Fruit fly (Drosophila melanogaster) whole organism: ENCODE measurements around the gene kraken.

ENCODE experiments used
- CG8478 ChIP-seq: fragments of >200 bp; optimal IDR thresholded peaks from 2 replicates; lab custom pipeline; 2018; ENCODE audit warnings: inconsistent platforms
- Dll ChIP-seq: fragments of >200 bp; optimal IDR thresholded peaks from 2 replicates; lab custom pipeline; 2017
- EcR ChIP-seq, 2 experiments: fragments of >200 bp; optimal IDR thresholded peaks; 2 replicates each; lab custom pipeline; 2017; ENCODE audit warnings: missing biosample characterization in 2 of 2, missing genetic modification characterization in 2 of 2, missing genetic modification reagents in 2 of 2
- pan ChIP-seq: fragments of >200 bp; optimal IDR thresholded peaks from 2 replicates; lab custom pipeline; 2017
- psq ChIP-seq: fragments of >200 bp; optimal IDR thresholded peaks from 2 replicates; lab custom pipeline; 2017
- usp ChIP-seq: fragments of >200 bp; optimal IDR thresholded peaks from 2 replicates; lab custom pipeline; 2017; ENCODE audit warnings: missing biosample characterization, missing genetic modification characterization, mixed read lengths

kraken gene

dm6 chr2L:846167-846868, 6.2 kb upstream of the kraken start:
- no peak for TF ChIP-seq Dll (lab: Kevin White, UChicago)
- TF ChIP-seq psq: no peak
- no peak for TF ChIP-seq usp (GFP tag; lab: Kevin White, UChicago)
- TF ChIP-seq EcR (GFP tag; optimal IDR thresholded peaks at IDR 0.05; lab: Kevin White, UChicago): no peak
- TF ChIP-seq pan (lab: Kevin White, UChicago): no peak
- no peak for TF ChIP-seq CG8478 (lab: Kevin White, UChicago)

- TF ChIP-seq Dll (lab: Kevin White, UChicago) (no peak), pan (lab: Kevin White, UChicago) (no peak), usp (GFP tag; lab: Kevin White, UChicago) (no peak)
Observed at dm6 chr2L:847189-847987, 5.2 kb upstream of the kraken start.

DNA sequence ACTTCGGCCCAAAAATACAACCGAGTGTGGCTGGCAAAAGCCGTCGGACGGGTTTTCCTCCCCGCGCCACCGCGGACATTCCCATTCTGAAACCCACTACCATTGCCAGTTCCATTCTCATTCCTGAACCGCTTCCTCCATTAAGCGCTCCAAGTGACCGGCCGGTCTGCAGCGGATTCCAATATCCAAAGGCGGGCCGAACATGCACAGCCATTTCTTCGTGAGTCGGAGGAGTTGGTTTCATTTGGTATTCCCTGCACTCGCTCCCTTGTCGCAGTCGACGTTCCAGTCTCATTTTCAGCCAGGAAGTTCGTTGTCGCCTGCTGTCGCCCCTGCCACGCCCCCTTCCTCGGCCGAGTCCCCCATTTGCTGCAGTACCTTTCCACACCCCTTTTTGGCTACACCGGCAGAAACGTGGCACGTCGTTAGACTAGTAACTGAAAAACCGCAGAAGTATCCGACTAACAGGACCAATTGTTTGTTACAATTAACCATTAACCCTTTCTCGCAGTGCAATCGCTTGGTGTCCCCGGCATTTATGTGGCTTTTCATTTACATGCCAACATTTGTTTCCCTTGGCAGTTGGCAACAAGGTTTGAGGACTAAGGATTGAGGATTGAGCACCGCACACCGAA, 4.5 kb upstream of the kraken start:
- TF ChIP-seq CG8478 (lab: Kevin White, UChicago): no peak
- no peak for TF ChIP-seq EcR (GFP tag; optimal IDR thresholded peaks at IDR 0.05; lab: Kevin White, UChicago)
- no peak for TF ChIP-seq usp (GFP tag; lab: Kevin White, UChicago)
- TF ChIP-seq Dll (lab: Kevin White, UChicago): no peak
- TF ChIP-seq pan (lab: Kevin White, UChicago): no peak
- no peak for TF ChIP-seq psq

DNA sequence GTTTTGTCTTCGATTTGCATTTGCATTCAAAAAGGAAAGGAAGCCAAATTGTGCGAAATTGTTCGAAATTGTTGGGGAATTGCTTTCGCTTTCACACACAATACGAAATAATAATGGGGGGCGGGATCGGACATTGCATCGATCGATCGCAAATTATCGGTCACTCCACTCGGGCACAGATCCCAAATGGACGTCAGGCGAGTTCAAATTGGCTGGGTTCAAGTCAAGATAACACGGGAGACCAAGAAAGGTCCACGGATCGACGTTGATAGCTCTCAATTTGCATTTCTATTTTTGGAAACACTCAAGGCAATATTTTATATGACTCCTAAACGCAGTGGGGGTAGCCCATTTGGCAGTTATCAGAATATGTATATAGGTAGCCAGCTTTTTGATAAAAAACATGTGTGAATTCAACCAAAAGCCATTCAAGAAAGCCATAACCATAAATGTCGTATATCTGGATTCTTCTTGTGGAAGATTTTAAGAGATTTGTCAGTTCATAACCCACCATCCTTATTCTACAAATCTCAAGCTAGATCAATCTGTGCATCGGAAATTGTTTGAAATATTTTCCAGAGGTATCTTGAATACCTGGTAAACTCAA, 3.3 kb upstream of the kraken start:
- TF ChIP-seq pan (lab: Kevin White, UChicago) (no peak), EcR (GFP tag; optimal IDR thresholded peaks at IDR 0.05; lab: Kevin White, UChicago) (no peak), Dll (lab: Kevin White, UChicago) (no peak), psq (no peak), CG8478 (lab: Kevin White, UChicago) (no peak), usp (GFP tag; lab: Kevin White, UChicago) (no peak)

- TF ChIP-seq Dll (lab: Kevin White, UChicago) (no peak), CG8478 (lab: Kevin White, UChicago) (no peak), EcR (GFP tag; optimal IDR thresholded peaks at IDR 0.05; lab: Kevin White, UChicago) (no peak), psq (no peak), usp (GFP tag; lab: Kevin White, UChicago) (no peak), pan (lab: Kevin White, UChicago) (no peak)
Observed at dm6 chr2L:849787-850512, 2.6 kb upstream of the kraken start.

- no peak for TF ChIP-seq EcR (GFP tag; optimal IDR thresholded peaks at IDR 0.05; lab: Kevin White, UChicago)
- no peak for TF ChIP-seq CG8478 (lab: Kevin White, UChicago)
- TF ChIP-seq psq: no peak
- TF ChIP-seq usp (GFP tag; lab: Kevin White, UChicago): no peak
- TF ChIP-seq pan (lab: Kevin White, UChicago): no peak
- TF ChIP-seq Dll (lab: Kevin White, UChicago): no peak
Observed at dm6 chr2L:850727-851257, 1.8 kb upstream of the kraken start, which contains the start of gene drongo. drongo (minus strand) TSS chr2L:851071.

DNA sequence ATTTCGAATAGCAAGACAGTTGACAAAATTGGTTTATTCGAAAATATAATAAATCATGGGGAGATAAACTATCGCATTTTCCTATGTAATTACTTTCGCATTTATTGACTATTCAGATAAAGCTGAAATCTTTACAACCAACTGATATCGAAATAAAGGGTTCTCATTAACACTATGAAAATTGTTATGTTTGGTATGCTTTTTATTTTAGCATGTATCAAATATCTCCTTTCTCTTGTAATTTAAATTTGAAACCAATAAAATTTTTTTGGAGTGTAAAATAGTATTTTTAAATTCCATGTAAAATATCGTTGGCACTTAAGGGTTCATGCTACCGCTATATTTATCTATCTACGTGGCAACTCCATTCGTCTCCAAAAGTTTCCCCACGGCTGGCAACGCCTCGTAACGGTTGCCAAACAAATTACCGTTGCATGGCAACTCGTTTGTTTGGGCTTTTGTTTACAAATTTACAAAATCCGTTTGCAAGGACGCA, 2.5 kb downstream of the kraken start, which contains the start of gene CG13949:
CG13949 (plus strand) TSS at position 286 of the 496 bp plus-strand sequence.
- TF ChIP-seq pan (lab: Kevin White, UChicago) (no peak), psq (no peak), CG8478 (lab: Kevin White, UChicago) (no peak), EcR (GFP tag; optimal IDR thresholded peaks at IDR 0.05; lab: Kevin White, UChicago) (no peak), usp (GFP tag; lab: Kevin White, UChicago) (no peak), Dll (lab: Kevin White, UChicago) (no peak)

- no peak for TF ChIP-seq psq
- TF ChIP-seq CG8478 (lab: Kevin White, UChicago): no peak
- TF ChIP-seq Dll (lab: Kevin White, UChicago): no peak
Observed at dm6 chr2L:856001-856400, 3.4 kb downstream of the kraken start.

DNA sequence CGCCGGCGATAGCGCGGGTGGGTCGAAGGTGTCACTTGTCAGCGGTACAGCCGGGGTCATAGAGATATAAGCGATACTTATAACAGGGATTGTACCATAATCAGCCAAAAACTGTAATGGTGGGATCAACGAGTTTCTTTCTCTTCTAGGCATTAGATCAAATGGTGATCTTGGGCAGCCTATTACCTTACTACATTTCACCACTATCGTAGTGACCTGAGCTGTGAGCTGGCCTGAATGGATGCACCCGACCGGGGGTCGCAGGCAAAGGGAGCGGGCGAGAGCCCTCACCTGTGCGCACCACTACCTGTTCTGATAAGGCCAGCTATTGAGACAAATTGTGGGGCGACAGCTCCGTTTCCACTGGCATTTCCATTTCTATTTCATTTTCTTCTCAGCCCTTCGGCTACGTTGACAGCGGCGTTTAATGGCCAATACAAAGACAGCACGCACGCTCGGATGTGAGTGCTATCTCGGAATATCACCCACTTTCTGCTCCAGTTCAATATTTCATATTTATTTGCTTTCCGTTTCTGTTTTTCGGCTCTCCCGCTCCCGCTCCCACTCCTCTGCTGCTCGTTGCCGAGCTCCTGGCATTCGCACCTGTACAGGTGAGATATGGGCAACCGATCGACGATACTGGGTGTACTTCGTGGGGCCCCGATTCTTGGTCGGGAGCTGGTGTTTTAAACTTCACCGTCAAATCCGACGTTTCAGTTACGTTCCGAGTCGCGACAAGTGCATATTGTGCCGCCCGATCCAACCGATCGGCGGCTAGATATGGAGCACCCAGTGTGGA, 4.3 kb downstream of the kraken start:
- no peak for TF ChIP-seq usp (GFP tag; lab: Kevin White, UChicago)
- TF ChIP-seq EcR (GFP tag; optimal IDR thresholded peaks at IDR 0.05; lab: Kevin White, UChicago): no peak
- no peak for TF ChIP-seq Dll (lab: Kevin White, UChicago)
- TF ChIP-seq pan (lab: Kevin White, UChicago): no peak
- TF ChIP-seq psq: no peak
- TF ChIP-seq CG8478 (lab: Kevin White, UChicago): no peak
